Worm (Caenorhabditis elegans): ENCODE data around the gene R02F11.12.
A peak's percentile ranks its signal among the peaks of the same experiment; 100 is the strongest.

Gene R02F11.12

DNA sequence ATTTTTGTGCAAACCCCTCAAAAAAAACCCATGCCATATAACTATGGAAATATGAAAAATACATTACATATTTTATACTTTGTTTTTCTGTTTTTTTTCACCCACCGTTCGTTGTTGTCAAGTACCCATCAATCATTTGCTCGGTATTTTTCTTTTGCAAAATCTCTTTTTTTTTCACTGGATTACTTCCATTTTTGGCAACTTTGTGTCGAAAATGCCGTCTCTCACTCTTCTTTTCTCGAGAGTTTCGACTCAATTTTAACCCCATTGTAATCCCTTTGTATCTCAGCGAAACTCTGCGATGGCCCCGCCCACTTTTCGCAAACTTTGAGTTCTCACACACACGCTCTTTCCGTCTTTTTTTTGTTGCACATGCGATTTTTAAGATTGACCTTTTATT is 15.3 kb upstream of the R02F11.12 start:
- TF ChIP-seq duxl-1 (tag; optimal IDR thresholded peaks at IDR 0.05; ENCODE audit: poor library complexity) = no peak
- TF ChIP-seq dpl-1 (GFP tag; optimal IDR thresholded peaks at IDR 0.05) = no peak
- no peak for TF ChIP-seq lin-13 (GFP tag; optimal IDR thresholded peaks at IDR 0.05)
- TF ChIP-seq lim-7 (GFP tag; IDR thresholded peaks at IDR 0.05) = no peak
- TF ChIP-seq ceh-20 (GFP tag; IDR thresholded peaks at IDR 0.05) = 0 out of 2 replicates have a peak, but pooled peaks have one; percentile 32
- TF ChIP-seq dmd-6 (GFP tag; IDR thresholded peaks at IDR 0.05) = no peak
- no peak for TF ChIP-seq cey-2 (tag; optimal IDR thresholded peaks at IDR 0.05; ENCODE audit: borderline replicate concordance, insufficient read depth)
- TF ChIP-seq rbr-2 (tag; optimal IDR thresholded peaks at IDR 0.05) = no peak
- TF ChIP-seq lir-3 (tag; optimal IDR thresholded peaks at IDR 0.05) = no peak
- no peak for TF ChIP-seq lin-29 (GFP tag; IDR thresholded peaks at IDR 0.05)
- no peak for TF ChIP-seq ceh-44 (GFP tag; IDR thresholded peaks at IDR 0.05)
- TF ChIP-seq unc-62 (GFP tag; optimal IDR thresholded peaks at IDR 0.05 in 1 of 2) = peak in 1 of 2 experiments; percentile 68
- no peak for TF ChIP-seq unc-62 (tag; optimal IDR thresholded peaks at IDR 0.05)
- no peak for TF ChIP-seq spr-1 (tag; optimal IDR thresholded peaks at IDR 0.05)

DNA sequence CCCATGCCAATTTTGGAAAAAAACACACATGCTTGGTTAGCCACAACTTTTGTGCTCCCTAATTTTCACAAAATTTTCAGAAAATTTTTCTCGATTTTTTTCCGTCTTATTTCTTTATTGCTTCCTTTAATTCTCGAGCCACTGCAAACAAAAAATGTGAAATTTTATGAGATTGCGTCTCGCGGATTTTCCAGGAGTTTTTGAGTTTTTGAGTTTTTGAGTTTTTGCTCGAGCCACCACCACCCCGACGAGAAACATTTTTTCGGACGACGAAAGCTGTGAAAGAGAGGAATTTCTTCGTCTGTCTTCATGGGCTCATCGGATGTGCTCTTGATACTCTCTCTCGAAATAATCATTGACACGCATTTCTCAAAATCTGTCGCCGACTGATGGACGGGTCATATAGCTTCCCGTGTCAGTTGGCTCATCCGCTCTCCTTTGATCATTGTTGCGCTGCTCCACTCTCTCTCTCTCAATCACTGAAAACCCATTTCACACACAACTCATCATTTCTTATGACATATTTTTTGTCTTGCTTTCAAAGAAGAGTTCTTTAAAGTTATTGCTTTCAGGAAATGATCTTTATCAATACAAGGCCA is 13.0 kb upstream of the R02F11.12 start, which contains the start of gene C18G1.1:
TSS of gene C18G1.1 (plus strand) at position 573 of the 599 bp plus-strand sequence.
- TF ChIP-seq arid-1 (GFP tag; conservative IDR thresholded peaks at IDR 0.05) = no peak
- no peak for TF ChIP-seq zfp-2 (tag; optimal IDR thresholded peaks at IDR 0.05)
- no peak for TF ChIP-seq mdl-1 (tag; optimal IDR thresholded peaks at IDR 0.05)
- peak in 1 of 2 experiments; percentile 94 for TF ChIP-seq unc-62 (GFP tag; optimal IDR thresholded peaks at IDR 0.05 in 1 of 2)
- TF ChIP-seq unc-62 (tag; optimal IDR thresholded peaks at IDR 0.05) = no peak
- TF ChIP-seq attf-4 (tag; optimal IDR thresholded peaks at IDR 0.05) = no peak

DNA sequence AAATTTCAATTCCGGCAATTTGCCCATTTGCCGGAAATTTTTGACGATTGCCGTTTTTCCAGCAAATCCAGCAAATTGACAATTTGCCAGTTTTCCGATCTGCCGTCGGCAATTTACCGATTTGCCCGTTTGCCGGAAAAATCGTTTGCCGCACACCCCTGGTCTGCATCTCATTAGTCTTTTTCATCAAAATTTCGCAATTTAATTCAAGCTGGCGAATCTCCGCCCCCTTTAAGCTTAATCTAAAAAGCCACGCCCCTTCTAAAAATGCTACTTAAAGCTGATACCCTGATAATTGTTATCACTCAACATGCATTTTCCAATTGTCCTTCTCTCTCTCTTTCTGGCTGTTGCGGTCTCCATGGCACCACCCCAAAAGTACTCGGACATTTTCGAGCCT is 7.2 kb upstream of the R02F11.12 start, which contains the start of gene Y60C6A.1:
TSS of gene Y60C6A.1 (plus strand) at position 301 of the 400 bp plus-strand sequence.
- TF ChIP-seq dmd-8 (GFP tag; IDR thresholded peaks at IDR 0.05) (no peak), rbr-2 (tag; optimal IDR thresholded peaks at IDR 0.05) (no peak), aha-1 (tag) (peak; percentile 59), nhr-102 (tag; optimal IDR thresholded peaks at IDR 0.05) (no peak)

DNA sequence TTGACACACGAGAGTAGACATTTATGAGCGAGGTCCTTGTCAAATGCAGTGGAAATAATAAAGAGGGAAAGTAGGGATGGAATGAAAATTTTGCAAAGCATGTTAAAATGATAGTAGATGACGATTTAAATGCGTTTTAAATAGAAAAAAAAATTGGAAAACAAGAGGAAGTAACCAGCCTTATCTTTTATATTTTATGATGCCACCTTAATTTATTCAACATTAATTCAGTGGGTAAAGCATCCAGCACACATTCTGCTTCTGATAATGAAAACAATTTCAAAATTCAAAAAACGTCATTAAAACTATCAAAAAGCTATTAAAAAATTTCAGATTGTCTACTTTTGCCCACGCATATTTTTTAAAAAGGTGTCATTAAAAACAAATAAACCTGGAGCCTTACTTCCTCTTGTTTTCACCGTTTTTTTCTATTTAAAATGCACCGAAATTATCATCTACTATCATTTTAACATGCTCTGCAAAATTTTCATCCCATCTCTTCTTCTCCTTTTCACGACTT is 5.1 kb upstream of the R02F11.12 start, which contains the start of the genes Y60C6A.2 and Y60C6A.3:
TSS of gene Y60C6A.2 (minus strand) at position 101 of the 520 bp plus-strand sequence.
TSS of gene Y60C6A.3 (plus strand) at position 470 of the 520 bp plus-strand sequence.
- TF ChIP-seq aha-1 (tag) (peak; percentile 44), aly-2 (tag; optimal IDR thresholded peaks at IDR 0.05) (no peak), lin-1 (GFP tag; IDR thresholded peaks at IDR 0.05) (no peak), dmd-8 (GFP tag; IDR thresholded peaks at IDR 0.05) (no peak)

DNA sequence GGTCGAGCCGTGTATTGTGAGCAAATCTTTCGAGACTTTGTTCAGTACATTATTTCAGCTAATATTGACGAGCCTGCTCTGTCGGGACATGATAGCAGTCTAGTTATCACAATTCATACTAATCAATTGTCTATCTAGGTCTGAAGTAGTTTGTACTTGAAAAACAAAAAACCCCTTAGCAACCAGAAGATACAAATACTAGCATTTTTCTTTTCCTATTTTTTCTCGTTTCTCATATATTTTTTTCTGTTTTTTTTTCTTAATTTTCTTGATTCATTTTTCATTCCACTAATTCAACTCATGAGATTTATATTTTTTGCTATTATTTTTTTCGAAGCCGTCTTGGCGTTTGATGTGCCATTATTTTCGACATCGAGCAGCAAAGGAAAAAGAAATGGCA is 3.3 kb upstream of the R02F11.12 start, which contains the start of gene R02F11.9:
TSS of gene R02F11.9 (plus strand) at position 301 of the 400 bp plus-strand sequence.
- TF ChIP-seq lsy-2 (tag; optimal IDR thresholded peaks at IDR 0.05) = no peak
- TF ChIP-seq saeg-2 (GFP tag; IDR thresholded peaks at IDR 0.05) = no peak

DNA sequence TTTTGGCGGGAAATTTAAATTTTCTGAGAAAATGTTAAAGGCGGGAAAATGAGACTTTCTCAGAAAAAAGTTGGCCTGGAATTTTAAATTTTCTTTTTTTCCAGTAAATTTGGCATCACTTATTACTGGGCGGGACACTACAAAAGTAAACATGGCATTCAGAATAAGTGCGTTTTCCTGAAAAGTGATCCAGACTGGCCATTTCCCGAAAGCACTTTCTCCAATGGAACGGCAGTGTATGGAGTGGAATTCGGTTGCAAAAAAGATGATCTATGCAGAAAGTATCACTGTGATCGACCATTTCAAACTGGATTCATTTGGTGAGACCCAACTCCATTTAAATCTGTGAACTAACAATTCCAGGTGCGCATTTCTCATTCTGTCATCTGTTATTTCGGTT is 2.6 kb upstream of the R02F11.12 start:
- no peak for TF ChIP-seq ceh-62 (tag; optimal IDR thresholded peaks at IDR 0.05)
- TF ChIP-seq spr-3 (GFP tag; optimal IDR thresholded peaks at IDR 0.05) = no peak
- peak; percentile 91 for TF ChIP-seq aha-1 (tag)
- no peak for TF ChIP-seq T20F7.1 (GFP tag; optimal IDR thresholded peaks at IDR 0.05)
- no peak for TF ChIP-seq skn-1 (tag; optimal IDR thresholded peaks at IDR 0.05)
- TF ChIP-seq snpc-1.2 (GFP tag; IDR thresholded peaks at IDR 0.05) = no peak
- no peak for TF ChIP-seq lin-39 (tag; optimal IDR thresholded peaks at IDR 0.05)
- TF ChIP-seq arid-1 (GFP tag; conservative IDR thresholded peaks at IDR 0.05) = no peak
- no peak for TF ChIP-seq mdl-1 (tag; optimal IDR thresholded peaks at IDR 0.05)
- TF ChIP-seq unc-62 (GFP tag; optimal IDR thresholded peaks at IDR 0.05 in 1 of 2) = peak in 1 of 2 experiments; percentile 32
- TF ChIP-seq unc-62 (tag; optimal IDR thresholded peaks at IDR 0.05) = no peak
- TF ChIP-seq zfp-2 (tag; optimal IDR thresholded peaks at IDR 0.05) = no peak
- no peak for TF ChIP-seq daf-16 (GFP tag; optimal IDR thresholded peaks at IDR 0.05)
- no peak for TF ChIP-seq daf-16 (tag; optimal IDR thresholded peaks at IDR 0.05)
- no peak for TF ChIP-seq Y48G9A.11 (GFP tag; IDR thresholded peaks at IDR 0.05)
- no peak for TF ChIP-seq sdz-12 (GFP tag; optimal IDR thresholded peaks at IDR 0.05)
- TF ChIP-seq set-16 (GFP tag; IDR thresholded peaks at IDR 0.05) = no peak
- no peak for TF ChIP-seq Y75B8A.6 (GFP tag; IDR thresholded peaks at IDR 0.05)

Data from whole organism, L4 larva.